Worm (Caenorhabditis elegans) whole organism, early embryonic: ENCODE results near the gene Y39A1A.18.

Experiments used
- B0310.2 ChIP-seq: sonication (generic microtip); optimal IDR thresholded peaks from 2 replicates; lab custom pipeline; 2016; ENCODE audit warnings: mild to moderate bottlenecking, missing genetic modification characterization, missing compliant biosample characterization
- F13C5.2 ChIP-seq: sonication (generic microtip); optimal IDR thresholded peaks from 2 replicates; lab custom pipeline; 2017; ENCODE audit warnings: mild to moderate bottlenecking, missing genetic modification characterization, inconsistent platforms, missing compliant biosample characterization
- aly-1 ChIP-seq: sonication (generic microtip); optimal IDR thresholded peaks from 2 replicates; lab custom pipeline; 2016; ENCODE audit warnings: missing genetic modification characterization, missing compliant biosample characterization
- ama-1 ChIP-seq: fragments of 150-350 bp; optimal IDR thresholded peaks from 2 replicates; lab custom pipeline; 2014
- ceh-13 ChIP-seq: fragments of 200-800 bp; sonication (Bioruptor generic); optimal IDR thresholded peaks from 2 replicates; lab custom pipeline; 2018; ENCODE audit warnings: mild to moderate bottlenecking, missing genetic modification characterization, missing compliant biosample characterization
- ets-7 ChIP-seq: sonication (generic microtip); optimal IDR thresholded peaks from 2 replicates; lab custom pipeline; 2016; ENCODE audit warnings: missing genotype, missing genetic modification characterization, missing compliant biosample characterization
- flt-1 ChIP-seq: fragments of 200-800 bp; sonication (Bioruptor generic); IDR thresholded peaks from 2 replicates; pipeline ENCODE4 v1.3.6; 2022; ENCODE audit warnings: missing genetic modification characterization, missing compliant biosample characterization
- hnd-1 ChIP-seq: sonication (generic microtip); optimal IDR thresholded peaks from 2 replicates; lab custom pipeline; 2016; ENCODE audit warnings: missing genetic modification characterization, missing compliant biosample characterization
- scrt-1 ChIP-seq: fragments of 200-800 bp; sonication (Bioruptor generic); IDR thresholded peaks from 2 replicates; pipeline ENCODE4 v1.3.6; 2022; ENCODE audit warnings: missing genetic modification characterization, missing compliant biosample characterization
- sea-1 ChIP-seq: fragments of 200-800 bp; sonication (Bioruptor generic); conservative IDR thresholded peaks from 2 replicates; pipeline ENCODE4 v1.3.6; 2022; ENCODE audit warnings: missing genetic modification characterization, missing compliant biosample characterization
- tbx-11 ChIP-seq: fragments of 200-800 bp; sonication (Bioruptor generic); IDR thresholded peaks from 2 replicates; pipeline ENCODE4 v1.3.6; 2022; ENCODE audit warnings: missing genetic modification characterization, missing compliant biosample characterization
- tbx-37 ChIP-seq: fragments of 200-800 bp; sonication (Bioruptor generic); conservative IDR thresholded peaks from 2 replicates; pipeline ENCODE4 v1.3.6; 2022; ENCODE audit warnings: missing genetic modification reagents, missing genetic modification characterization, missing compliant biosample characterization
- tra-4 ChIP-seq: sonication (generic microtip); optimal IDR thresholded peaks from 2 replicates; lab custom pipeline; 2017; ENCODE audit warnings: missing genetic modification characterization, missing compliant biosample characterization

ce11 chrIII:10642781-10643180 lies 51.5 kb downstream of the Y39A1A.18 start, which contains the start of the genes dhs-11 and orc-1:
- no peak for TF ChIP-seq ama-1 (lab: Kevin White, UChicago)
- TF ChIP-seq scrt-1 (GFP tag; lab: Robert Waterston, UW), result no peak
- TF ChIP-seq aly-1 (tag; lab: Kevin White, UChicago), result no peak
- no peak for TF ChIP-seq tbx-11 (GFP tag; lab: Robert Waterston, UW)
- no peak for TF ChIP-seq tbx-37 (GFP tag; lab: Robert Waterston, UW)
- TF ChIP-seq ets-7 (tag; lab: Kevin White, UChicago), result no peak
- no peak for TF ChIP-seq ceh-13 (GFP tag; lab: Kevin White, UChicago)
- TF ChIP-seq tra-4 (tag; lab: Kevin White, UChicago), result no peak
- TF ChIP-seq B0310.2 (tag; lab: Kevin White, UChicago), result no peak
- TF ChIP-seq flt-1 (GFP tag; lab: Robert Waterston, UW), result no peak
- TF ChIP-seq sea-1, result no peak
- TF ChIP-seq F13C5.2 (tag; lab: Kevin White, UChicago), result no peak
- no peak for TF ChIP-seq hnd-1 (tag; lab: Kevin White, UChicago)
